Fruit fly (Drosophila melanogaster) whole organism, embryonic: ENCODE data around the gene bsk.

Experiments used
- Ada2b ChIP-seq: fragments of 200-800 bp; sonication (Bioruptor generic); IDR thresholded peaks from 2 replicates; pipeline ENCODE4 v1.3.6; 2022; ENCODE audit warnings: missing biosample characterization, missing genetic modification characterization
- Antp ChIP-seq: fragments of 200-800 bp; sonication (Bioruptor generic); optimal IDR thresholded peaks from 3 replicates; lab custom pipeline; 2016; ENCODE audit warnings: missing biosample characterization, missing genetic modification characterization
- CG11093 ChIP-seq: fragments of 200-800 bp; sonication (Bioruptor generic); IDR thresholded peaks from 3 replicates; pipeline ENCODE4 v1.3.6; 2022; ENCODE audit warnings: missing biosample characterization, missing genetic modification characterization
- CG11560 ChIP-seq: fragments of 200-800 bp; sonication (Bioruptor generic); IDR thresholded peaks from 3 replicates; pipeline ENCODE4 v1.3.6; 2022; ENCODE audit warnings: missing biosample characterization, missing genetic modification characterization
- CG12236 ChIP-seq: fragments of 200-800 bp; sonication (Bioruptor generic); optimal IDR thresholded peaks from 2 replicates; lab custom pipeline; 2016; ENCODE audit warnings: missing biosample characterization, missing genetic modification characterization
- CG13624 ChIP-seq: fragments of 200-800 bp; sonication (Bioruptor generic); optimal IDR thresholded peaks from 2 replicates; lab custom pipeline; 2016; ENCODE audit warnings: missing biosample characterization, missing genetic modification characterization
- CG13775 ChIP-seq: fragments of 200-800 bp; sonication (Bioruptor generic); optimal IDR thresholded peaks from 3 replicates; lab custom pipeline; 2017; ENCODE audit warnings: missing biosample characterization, mild to moderate bottlenecking, missing genetic modification characterization
- CG16863 ChIP-seq: fragments of 200-800 bp; sonication (Bioruptor generic); optimal IDR thresholded peaks from 3 replicates; lab custom pipeline; 2016; ENCODE audit warnings: missing biosample characterization, missing genetic modification characterization
- CG17328 ChIP-seq: fragments of 200-800 bp; sonication (Bioruptor generic); IDR thresholded peaks from 2 replicates; pipeline ENCODE4 v1.3.6; 2022; ENCODE audit warnings: missing biosample characterization, missing genetic modification characterization
- CG1792 ChIP-seq: fragments of 200-800 bp; sonication (Bioruptor generic); optimal IDR thresholded peaks from 2 replicates; lab custom pipeline; 2016; ENCODE audit warnings: missing biosample characterization, missing genetic modification characterization
- CG18262 ChIP-seq: fragments of 200-800 bp; optimal IDR thresholded peaks from 3 replicates; lab custom pipeline; 2019; ENCODE audit warnings: missing biosample characterization, mild to moderate bottlenecking, missing genetic modification characterization, moderate library complexity
- CG34422 ChIP-seq: fragments of 200-800 bp; sonication (Bioruptor generic); IDR thresholded peaks from 3 replicates; pipeline ENCODE4 v1.3.6; 2022; ENCODE audit warnings: missing biosample characterization, missing genetic modification characterization
- CG4820 ChIP-seq: fragments of 200-800 bp; sonication (Bioruptor generic); optimal IDR thresholded peaks from 3 replicates; lab custom pipeline; 2016; ENCODE audit warnings: missing biosample characterization, missing genetic modification characterization
- CG4854 ChIP-seq: fragments of 200-800 bp; sonication (Bioruptor generic); optimal IDR thresholded peaks from 2 replicates; lab custom pipeline; 2016; ENCODE audit warnings: missing biosample characterization, missing genetic modification characterization, inconsistent platforms
- CG5245 ChIP-seq: fragments of 200-800 bp; sonication (Bioruptor generic); optimal IDR thresholded peaks from 3 replicates; lab custom pipeline; 2016; ENCODE audit warnings: missing biosample characterization, missing genetic modification characterization
- CG6689 ChIP-seq: fragments of 200-800 bp; sonication (Bioruptor generic); IDR thresholded peaks from 2 replicates; pipeline ENCODE4 v1.3.6; 2022; ENCODE audit warnings: missing biosample characterization, missing genetic modification characterization
- CG6765 ChIP-seq: fragments of 200-800 bp; sonication (Bioruptor generic); optimal IDR thresholded peaks from 3 replicates; lab custom pipeline; 2017; ENCODE audit warnings: missing biosample characterization, mild to moderate bottlenecking, missing genetic modification characterization
- CG7786 ChIP-seq: fragments of 200-800 bp; sonication (Bioruptor generic); optimal IDR thresholded peaks from 2 replicates; lab custom pipeline; 2016; ENCODE audit warnings: missing biosample characterization, missing genetic modification characterization
- CG8944 ChIP-seq: fragments of 200-800 bp; sonication (Bioruptor generic); optimal IDR thresholded peaks from 3 replicates; lab custom pipeline; 2016; ENCODE audit warnings: missing biosample characterization, missing genetic modification characterization
- Camta ChIP-seq: fragments of 200-800 bp; sonication (Bioruptor generic); optimal IDR thresholded peaks from 2 replicates; lab custom pipeline; 2016; ENCODE audit warnings: missing biosample characterization, missing genetic modification characterization
- Dad ChIP-seq: fragments of 200-800 bp; sonication (Bioruptor generic); optimal IDR thresholded peaks from 3 replicates; lab custom pipeline; 2016; ENCODE audit warnings: missing biosample characterization, missing genetic modification characterization
- Drgx ChIP-seq: fragments of 200-800 bp; sonication (Bioruptor generic); IDR thresholded peaks from 2 replicates; pipeline ENCODE4 v1.3.6; 2022; ENCODE audit warnings: missing biosample characterization, missing genetic modification characterization
- Ets65A ChIP-seq: fragments of 200-800 bp; sonication (Bioruptor generic); peaks from one replicate; lab custom pipeline; 2016; ENCODE audit warnings: missing biosample characterization, missing genetic modification characterization
- H15 ChIP-seq: fragments of 200-800 bp; sonication (Bioruptor generic); IDR thresholded peaks from 3 replicates; pipeline ENCODE4 v1.3.6; 2022; ENCODE audit warnings: missing biosample characterization, missing genetic modification characterization
- H2.0 ChIP-seq: fragments of 200-800 bp; sonication (Bioruptor generic); IDR thresholded peaks from 2 replicates; pipeline ENCODE4 v1.3.6; 2022; ENCODE audit warnings: missing biosample characterization, missing genetic modification characterization
- HHEX ChIP-seq: fragments of 200-800 bp; sonication (Bioruptor generic); optimal IDR thresholded peaks from 3 replicates; lab custom pipeline; 2017; ENCODE audit warnings: missing biosample characterization, mild to moderate bottlenecking, missing genetic modification characterization, missing genetic modification reagents
- Med ChIP-seq: fragments of 200-800 bp; sonication (Bioruptor generic); peaks from one replicate; lab custom pipeline; 2016; ENCODE audit warnings: missing biosample characterization, missing genetic modification characterization, mild to moderate bottlenecking, inconsistent platforms, moderate library complexity
- Mes4 ChIP-seq: fragments of 200-800 bp; sonication (Bioruptor generic); optimal IDR thresholded peaks from 2 replicates; lab custom pipeline; 2016; ENCODE audit warnings: missing biosample characterization, missing genetic modification characterization
- Ptx1 ChIP-seq: fragments of 200-800 bp; sonication (Bioruptor generic); IDR thresholded peaks from 2 replicates; pipeline ENCODE4 v1.3.6; 2022; ENCODE audit warnings: missing biosample characterization, missing genetic modification characterization
- Side ChIP-seq: fragments of 200-800 bp; sonication (Bioruptor generic); optimal IDR thresholded peaks from 2 replicates; lab custom pipeline; 2016; ENCODE audit warnings: missing biosample characterization, missing genetic modification characterization
- Six4 ChIP-seq: fragments of 200-800 bp; sonication (Bioruptor generic); optimal IDR thresholded peaks from 2 replicates; lab custom pipeline; 2016; ENCODE audit warnings: missing biosample characterization, missing genetic modification characterization
- Ssrp ChIP-seq: fragments of 200-800 bp; sonication (Bioruptor generic); optimal IDR thresholded peaks from 2 replicates; lab custom pipeline; 2018; ENCODE audit warnings: missing biosample characterization, mild to moderate bottlenecking, missing genetic modification characterization, moderate library complexity
- Trl ChIP-seq, 3 experiments: fragments of >200 bp in 2 of 3; fragments of 200-800 bp in 1 of 3; sonication (Bioruptor generic) in 1 of 3; optimal IDR thresholded peaks; 2 replicates in 1 of 3; 3 replicates in 2 of 3; lab custom pipeline; 2016 to 2017; ENCODE audit warnings: missing biosample characterization in 1 of 3, missing genetic modification characterization in 1 of 3
- Xbp1 ChIP-seq: fragments of 200-800 bp; sonication (Bioruptor generic); optimal IDR thresholded peaks from 3 replicates; lab custom pipeline; 2016; ENCODE audit warnings: missing biosample characterization, mild to moderate bottlenecking, missing genetic modification characterization
- ase ChIP-seq: fragments of 200-800 bp; sonication (Bioruptor generic); IDR thresholded peaks from 3 replicates; pipeline ENCODE4 v1.3.6; 2022; ENCODE audit warnings: missing biosample characterization, missing genetic modification characterization
- bsh ChIP-seq, 2 experiments: fragments of 200-800 bp; sonication (Bioruptor generic); optimal IDR thresholded peaks; 2 replicates each; lab custom pipeline; 2017 to 2018; ENCODE audit warnings: mild to moderate bottlenecking in 2 of 2, missing biosample characterization in 2 of 2, missing genetic modification characterization in 2 of 2, moderate library complexity in 1 of 2
- cg ChIP-seq: fragments of 200-800 bp; sonication (Bioruptor generic); optimal IDR thresholded peaks from 3 replicates; lab custom pipeline; 2019; ENCODE audit warnings: missing biosample characterization, mild to moderate bottlenecking, missing genetic modification characterization, moderate library complexity
- corto ChIP-seq: fragments of 200-800 bp; sonication (Bioruptor generic); optimal IDR thresholded peaks from 2 replicates; lab custom pipeline; 2016; ENCODE audit warnings: missing biosample characterization, mild to moderate bottlenecking, missing genetic modification characterization, moderate library complexity
- dati ChIP-seq: fragments of 200-800 bp; sonication (Bioruptor generic); IDR thresholded peaks from 2 replicates; pipeline ENCODE4 v1.3.6; 2022; ENCODE audit warnings: missing biosample characterization, missing genetic modification characterization
- en ChIP-seq: fragments of 200-800 bp; sonication (Bioruptor generic); optimal IDR thresholded peaks from 2 replicates; lab custom pipeline; 2016; ENCODE audit warnings: missing biosample characterization, missing genetic modification characterization
- eve ChIP-seq, 2 experiments: fragments of >200 bp; optimal IDR thresholded peaks; 2 replicates each; lab custom pipeline; 2017; ENCODE audit warnings: missing biosample characterization in 2 of 2, missing genetic modification characterization in 2 of 2
- jing ChIP-seq: fragments of 200-800 bp; sonication (Bioruptor generic); optimal IDR thresholded peaks from 2 replicates; lab custom pipeline; 2018; ENCODE audit warnings: missing biosample characterization, mild to moderate bottlenecking, missing genetic modification characterization
- ken ChIP-seq: fragments of 200-800 bp; sonication (Bioruptor generic); IDR thresholded peaks from 3 replicates; pipeline ENCODE4 v1.3.6; 2022; ENCODE audit warnings: missing biosample characterization, missing genetic modification characterization
- lov ChIP-seq, 2 experiments: fragments of 200-800 bp in 1 of 2; fragments of >200 bp in 1 of 2; sonication (Bioruptor generic) in 1 of 2; IDR thresholded peaks in 1 of 2; optimal IDR thresholded peaks in 1 of 2; 2 replicates in 1 of 2; 3 replicates in 1 of 2; pipeline versions ENCODE4 v1.3.6 to Lab custom; 2017 to 2022; ENCODE audit warnings: missing biosample characterization in 1 of 2, missing genetic modification characterization in 1 of 2
- nom ChIP-seq: fragments of 200-800 bp; sonication (Bioruptor generic); optimal IDR thresholded peaks from 2 replicates; lab custom pipeline; 2017; ENCODE audit warnings: missing biosample characterization, missing genetic modification characterization, mild to moderate bottlenecking, moderate library complexity, missing genetic modification reagents
- odd ChIP-seq: fragments of 200-800 bp; sonication (Bioruptor generic); optimal IDR thresholded peaks from 2 replicates; lab custom pipeline; 2017; ENCODE audit warnings: missing biosample characterization, mild to moderate bottlenecking, missing genetic modification characterization
- row ChIP-seq: fragments of 200-800 bp; sonication (Bioruptor generic); IDR thresholded peaks from 3 replicates; pipeline ENCODE4 v1.3.6; 2022; ENCODE audit warnings: missing biosample characterization, missing genetic modification characterization
- sens ChIP-seq: fragments of 200-800 bp; sonication (Bioruptor generic); peaks from one replicate; lab custom pipeline; 2016; ENCODE audit warnings: missing biosample characterization, missing genetic modification characterization
- toy ChIP-seq: fragments of 200-800 bp; sonication (Bioruptor generic); IDR thresholded peaks from 2 replicates; pipeline ENCODE4 v1.3.6; 2022; ENCODE audit warnings: missing biosample characterization, missing genetic modification characterization
- trem ChIP-seq: fragments of 200-800 bp; optimal IDR thresholded peaks from 3 replicates; lab custom pipeline; 2019; ENCODE audit warnings: missing biosample characterization, mild to moderate bottlenecking, missing genetic modification characterization, moderate library complexity
- zfh1 ChIP-seq: fragments of 200-800 bp; sonication (Bioruptor generic); IDR thresholded peaks from 3 replicates; pipeline ENCODE4 v1.3.6; 2022; ENCODE audit warnings: missing biosample characterization, missing genetic modification characterization

Gene bsk

dm6 chr2L:10276846-10277245 lies 26.5 kb upstream of the bsk start:
- peak; percentile 37; the same call in 1 of the 3 replicates for TF ChIP-seq row (GFP tag; lab: Robert Waterston, UW)
- no peak for TF ChIP-seq trem (tag; lab: Kevin White, UChicago)
- TF ChIP-seq CG6689 = peak; percentile 19; the same call in 1 of the 2 replicates
- no peak for TF ChIP-seq CG11560 (tag; lab: Robert Waterston, UW)
- TF ChIP-seq zfh1 (GFP tag; lab: Robert Waterston, UW) = peak; percentile 62
- peak; percentile 39 for TF ChIP-seq Xbp1
- 0 out of 2 replicates have a peak, but pooled peaks have one; percentile 43 for TF ChIP-seq Ada2b (GFP tag; lab: Robert Waterston, UW)
- peak in 1 of 2 experiments; percentile 81 for TF ChIP-seq eve (GFP tag; optimal IDR thresholded peaks at IDR 0.05; lab: Kevin White, UChicago)
- TF ChIP-seq HHEX (GFP tag; lab: Kevin White, UChicago) = no peak
- TF ChIP-seq CG1792 (GFP tag; lab: Kevin White, UChicago) = peak; percentile 15
- peak; percentile 10 for TF ChIP-seq CG5245
- TF ChIP-seq Side (GFP tag; lab: Kevin White, UChicago) = peak; percentile 39
- peak; percentile 40; the same call in 1 of the 2 replicates for TF ChIP-seq Ptx1
- TF ChIP-seq lov (optimal IDR thresholded peaks at IDR 0.05; lab: Kevin White, UChicago) = no peak
- 0 out of 3 replicates have a peak, but pooled peaks have one; percentile 21 for TF ChIP-seq lov (GFP tag; IDR thresholded peaks at IDR 0.05; lab: Robert Waterston, UW)
- TF ChIP-seq CG16863 (GFP tag; lab: Kevin White, UChicago) = peak; percentile 15
- TF ChIP-seq cg (GFP tag; lab: Kevin White, UChicago) = peak; percentile 92
- TF ChIP-seq jing (GFP tag; lab: Kevin White, UChicago) = no peak
- peak; percentile 25 for TF ChIP-seq CG4820 (GFP tag; lab: Kevin White, UChicago)
- TF ChIP-seq CG11093 (GFP tag; lab: Robert Waterston, UW) = 0 out of 3 replicates have a peak, but pooled peaks have one; percentile 43
- peak; percentile 46; the same call in 1 of the 3 replicates for TF ChIP-seq CG34422
- peak; percentile 7 for TF ChIP-seq CG7786 (GFP tag; lab: Kevin White, UChicago)
- no peak for TF ChIP-seq Ssrp (tag; lab: Kevin White, UChicago)
- peak; percentile 33 for TF ChIP-seq CG13624 (GFP tag; lab: Kevin White, UChicago)
- peak; percentile 1 for TF ChIP-seq en
- peak; percentile 1 for TF ChIP-seq Mes4 (GFP tag; lab: Kevin White, UChicago)
- peak; percentile 4 for TF ChIP-seq CG8944 (GFP tag; lab: Kevin White, UChicago)
- TF ChIP-seq Trl (optimal IDR thresholded peaks at IDR 0.05; lab: Kevin White, UChicago) = no peak
- TF ChIP-seq Trl (GFP tag; optimal IDR thresholded peaks at IDR 0.05; lab: Kevin White, UChicago) = peak; percentile 20
- peak; percentile 23; the same call in 1 of the 2 replicates for TF ChIP-seq H2.0 (GFP tag; lab: Robert Waterston, UW)
- TF ChIP-seq CG12236 (GFP tag; lab: Kevin White, UChicago) = peak; percentile 47
- TF ChIP-seq Six4 (GFP tag; lab: Kevin White, UChicago) = no peak
- peak; percentile 53 for TF ChIP-seq Ets65A (GFP tag; lab: Kevin White, UChicago)
- TF ChIP-seq ase (GFP tag; lab: Robert Waterston, UW) = peak; percentile 25; the same call in 1 of the 3 replicates
- TF ChIP-seq sens (GFP tag; lab: Kevin White, UChicago) = peak; percentile 93
- TF ChIP-seq dati (GFP tag; lab: Robert Waterston, UW) = 0 out of 2 replicates have a peak, but pooled peaks have one; percentile 8
- peak; percentile 9 to 22 for TF ChIP-seq bsh (GFP tag; optimal IDR thresholded peaks at IDR 0.05; lab: Kevin White, UChicago)
- peak; percentile 86 for TF ChIP-seq Med (GFP tag; lab: Kevin White, UChicago)
- no peak for TF ChIP-seq odd (GFP tag; lab: Kevin White, UChicago)
- TF ChIP-seq Dad = peak; percentile 7
- peak; percentile 20 for TF ChIP-seq CG18262
- no peak for TF ChIP-seq CG4854
- TF ChIP-seq CG17328 (GFP tag; lab: Robert Waterston, UW) = peak; percentile 59
- TF ChIP-seq corto (GFP tag; lab: Kevin White, UChicago) = no peak
- TF ChIP-seq nom (GFP tag; lab: Kevin White, UChicago) = no peak
- peak; percentile 31 for TF ChIP-seq CG13775 (GFP tag; lab: Kevin White, UChicago)
- TF ChIP-seq ken (GFP tag; lab: Robert Waterston, UW) = 0 out of 3 replicates have a peak, but pooled peaks have one; percentile 46
- no peak for TF ChIP-seq H15 (GFP tag; lab: Robert Waterston, UW)
- peak; percentile 24 for TF ChIP-seq Antp (GFP tag; lab: Kevin White, UChicago)
- TF ChIP-seq CG6765 (GFP tag; lab: Kevin White, UChicago) = no peak
- TF ChIP-seq Drgx (GFP tag; lab: Robert Waterston, UW) = peak; percentile 63
- peak; percentile 23 for TF ChIP-seq Camta (GFP tag; lab: Kevin White, UChicago)
- TF ChIP-seq toy (GFP tag; lab: Robert Waterston, UW) = no peak
